Worm (Caenorhabditis elegans): ENCODE data around the gene ZK938.12.

- no peak for TF ChIP-seq W03F9.2 (tag; optimal IDR thresholded peaks at IDR 0.05)
- no peak for TF ChIP-seq dao-5 (tag; optimal IDR thresholded peaks at IDR 0.05)
Measured at ce11 chrII:9840313-9840712, 9.2 kb downstream of the ZK938.12 start, which contains the start of gene ZK938.11.

Measured in whole organism, L4/young adult.